Fruit fly (Drosophila melanogaster) whole organism, wandering third instar larva: Measurements from ENCODE around the gene CstF50.

Experiments
- CG9705 ChIP-seq: fragments of 200-800 bp; sonication (Bioruptor generic); optimal IDR thresholded peaks from 2 replicates; lab custom pipeline; 2018; ENCODE audit warnings: missing biosample characterization, mild to moderate bottlenecking, missing genetic modification characterization
- Myc ChIP-seq: fragments of >200 bp; optimal IDR thresholded peaks from 2 replicates; lab custom pipeline; 2017
- OdsH ChIP-seq: fragments of 200-800 bp; sonication (Bioruptor generic); optimal IDR thresholded peaks from 2 replicates; lab custom pipeline; 2016; ENCODE audit warnings: missing biosample characterization, mild to moderate bottlenecking, missing genetic modification characterization
- Rel ChIP-seq, 2 experiments: fragments of 200-800 bp; sonication (Bioruptor generic) in 1 of 2; optimal IDR thresholded peaks; 2 replicates in 1 of 2; 3 replicates in 1 of 2; lab custom pipeline; 2016 to 2019; ENCODE audit warnings: mild to moderate bottlenecking in 2 of 2, missing biosample characterization in 2 of 2, missing genetic modification characterization in 2 of 2, moderate library complexity in 1 of 2
- brk ChIP-seq: fragments of 200-800 bp; sonication (Bioruptor generic); optimal IDR thresholded peaks from 2 replicates; lab custom pipeline; 2016; ENCODE audit warnings: missing biosample characterization, mild to moderate bottlenecking, missing genetic modification characterization
- dmrt93B ChIP-seq: fragments of 200-800 bp; sonication (Bioruptor generic); optimal IDR thresholded peaks from 2 replicates; lab custom pipeline; 2018; ENCODE audit warnings: missing biosample characterization, mild to moderate bottlenecking, missing genetic modification characterization
- jim ChIP-seq: fragments of 175-275, 200-325 bp; sonication (Bioruptor generic); optimal IDR thresholded peaks from 2 replicates; lab custom pipeline; 2016; ENCODE audit warnings: missing biosample characterization, mild to moderate bottlenecking, missing genetic modification characterization
- lola ChIP-seq: fragments of >200 bp; optimal IDR thresholded peaks from 2 replicates; lab custom pipeline; 2017; ENCODE audit warnings: missing biosample characterization, missing genetic modification characterization
- psq ChIP-seq: fragments of 200-800 bp; sonication (Bioruptor generic); optimal IDR thresholded peaks from 3 replicates; lab custom pipeline; 2017; ENCODE audit warnings: missing biosample characterization, mild to moderate bottlenecking, missing genetic modification characterization, moderate library complexity
- sv ChIP-seq: fragments of 200-800 bp; sonication (Bioruptor generic); optimal IDR thresholded peaks from 3 replicates; lab custom pipeline; 2016; ENCODE audit warnings: missing biosample characterization, missing genetic modification characterization
- tai ChIP-seq: sonication (Bioruptor generic); optimal IDR thresholded peaks from 2 replicates; lab custom pipeline; 2016; ENCODE audit warnings: missing biosample characterization, missing genetic modification characterization
- usp ChIP-seq: fragments of >200 bp; optimal IDR thresholded peaks from 2 replicates; lab custom pipeline; 2017; ENCODE audit warnings: missing biosample characterization, missing genetic modification characterization

- TF ChIP-seq usp (GFP tag; lab: Kevin White, UChicago) (no peak), sv (no peak), psq (GFP tag; lab: Kevin White, UChicago) (no peak), Myc (peak; percentile 47), dmrt93B (GFP tag; lab: Kevin White, UChicago) (no peak), CG9705 (GFP tag; lab: Kevin White, UChicago) (no peak), Rel (GFP tag; optimal IDR thresholded peaks at IDR 0.05; lab: Kevin White, UChicago) (no peak), Rel (tag; optimal IDR thresholded peaks at IDR 0.05; lab: Kevin White, UChicago) (peak; percentile 33), lola (GFP tag; lab: Kevin White, UChicago) (no peak), tai (GFP tag; lab: Kevin White, UChicago) (no peak), jim (no peak), brk (no peak), OdsH (peak; percentile 8)
Measured at dm6 chr3R:31747429-31748048, 10.8 kb upstream of the CstF50 start, which contains the start of the genes nero and CG1910.
